Worm (Caenorhabditis elegans): ENCODE data around the gene E01B7.2.

The E01B7.2 gene

ce11 chrV:17928128-17928527 is 6.6 kb downstream of the E01B7.2 start:
- TF ChIP-seq him-1 (tag; optimal IDR thresholded peaks at IDR 0.05) (no peak), W03F9.2 (tag; optimal IDR thresholded peaks at IDR 0.05) (no peak), dao-5 (tag; optimal IDR thresholded peaks at IDR 0.05) (no peak)

ce11 chrV:17931795-17932194 is 10.2 kb downstream of the E01B7.2 start:
- TF ChIP-seq him-1 (tag; optimal IDR thresholded peaks at IDR 0.05) (no peak), W03F9.2 (tag; optimal IDR thresholded peaks at IDR 0.05) (no peak), dao-5 (tag; optimal IDR thresholded peaks at IDR 0.05) (no peak)

- TF ChIP-seq dao-5 (tag; optimal IDR thresholded peaks at IDR 0.05), result no peak
- no peak for TF ChIP-seq him-1 (tag; optimal IDR thresholded peaks at IDR 0.05)
- no peak for TF ChIP-seq W03F9.2 (tag; optimal IDR thresholded peaks at IDR 0.05)
Measured at ce11 chrV:17935857-17936256, 14.3 kb downstream of the E01B7.2 start.

- TF ChIP-seq him-1 (tag; optimal IDR thresholded peaks at IDR 0.05) (no peak), W03F9.2 (tag; optimal IDR thresholded peaks at IDR 0.05) (no peak), dao-5 (tag; optimal IDR thresholded peaks at IDR 0.05) (no peak)
Measured at ce11 chrV:17938978-17939377, 17.4 kb downstream of the E01B7.2 start.

- TF ChIP-seq him-1 (tag; optimal IDR thresholded peaks at IDR 0.05) (no peak), dao-5 (tag; optimal IDR thresholded peaks at IDR 0.05) (no peak), W03F9.2 (tag; optimal IDR thresholded peaks at IDR 0.05) (no peak)
Measured at ce11 chrV:17943877-17944472, 22.4 kb downstream of the E01B7.2 start.

ce11 chrV:17944849-17945452 is 23.4 kb downstream of the E01B7.2 start:
- TF ChIP-seq him-1 (tag; optimal IDR thresholded peaks at IDR 0.05) (no peak), dao-5 (tag; optimal IDR thresholded peaks at IDR 0.05) (no peak), W03F9.2 (tag; optimal IDR thresholded peaks at IDR 0.05) (no peak)

- TF ChIP-seq him-1 (tag; optimal IDR thresholded peaks at IDR 0.05), result no peak
- TF ChIP-seq dao-5 (tag; optimal IDR thresholded peaks at IDR 0.05), result no peak
- TF ChIP-seq W03F9.2 (tag; optimal IDR thresholded peaks at IDR 0.05), result no peak
Measured at ce11 chrV:17945460-17945859, 23.9 kb downstream of the E01B7.2 start.

ce11 chrV:17947266-17947665 is 25.7 kb downstream of the E01B7.2 start:
- no peak for TF ChIP-seq W03F9.2 (tag; optimal IDR thresholded peaks at IDR 0.05)
- no peak for TF ChIP-seq dao-5 (tag; optimal IDR thresholded peaks at IDR 0.05)
- no peak for TF ChIP-seq him-1 (tag; optimal IDR thresholded peaks at IDR 0.05)

ce11 chrV:17948036-17948691 is 26.6 kb downstream of the E01B7.2 start:
- TF ChIP-seq him-1 (tag; optimal IDR thresholded peaks at IDR 0.05), result no peak
- TF ChIP-seq dao-5 (tag; optimal IDR thresholded peaks at IDR 0.05), result no peak
- no peak for TF ChIP-seq W03F9.2 (tag; optimal IDR thresholded peaks at IDR 0.05)

- TF ChIP-seq him-1 (tag; optimal IDR thresholded peaks at IDR 0.05), result no peak
- TF ChIP-seq W03F9.2 (tag; optimal IDR thresholded peaks at IDR 0.05), result no peak
- TF ChIP-seq dao-5 (tag; optimal IDR thresholded peaks at IDR 0.05), result no peak
Measured at ce11 chrV:17949093-17949492, 27.5 kb downstream of the E01B7.2 start, which contains the start of gene dpy-21. TSS of gene dpy-21 (minus strand) at chrV:17949193.

ce11 chrV:17951172-17951999 is 29.8 kb downstream of the E01B7.2 start, which contains the start of gene Y59A8B.24:
TSS of gene Y59A8B.24 (plus strand) at chrV:17951949.
- TF ChIP-seq W03F9.2 (tag; optimal IDR thresholded peaks at IDR 0.05) (peak; percentile 62), him-1 (tag; optimal IDR thresholded peaks at IDR 0.05) (peak; percentile 73), dao-5 (tag; optimal IDR thresholded peaks at IDR 0.05) (peak; percentile 33)

- no peak for TF ChIP-seq him-1 (tag; optimal IDR thresholded peaks at IDR 0.05)
- no peak for TF ChIP-seq W03F9.2 (tag; optimal IDR thresholded peaks at IDR 0.05)
- TF ChIP-seq dao-5 (tag; optimal IDR thresholded peaks at IDR 0.05), result no peak
Measured at ce11 chrV:17952280-17952679, 30.7 kb downstream of the E01B7.2 start.

- TF ChIP-seq him-1 (tag; optimal IDR thresholded peaks at IDR 0.05) (no peak), W03F9.2 (tag; optimal IDR thresholded peaks at IDR 0.05) (no peak), dao-5 (tag; optimal IDR thresholded peaks at IDR 0.05) (no peak)
Measured at ce11 chrV:17956109-17956508, 34.5 kb downstream of the E01B7.2 start.

Measured in whole organism, L4/young adult.